Fruit fly (Drosophila melanogaster): ENCODE data around the gene Cyp28a5.

DNA sequence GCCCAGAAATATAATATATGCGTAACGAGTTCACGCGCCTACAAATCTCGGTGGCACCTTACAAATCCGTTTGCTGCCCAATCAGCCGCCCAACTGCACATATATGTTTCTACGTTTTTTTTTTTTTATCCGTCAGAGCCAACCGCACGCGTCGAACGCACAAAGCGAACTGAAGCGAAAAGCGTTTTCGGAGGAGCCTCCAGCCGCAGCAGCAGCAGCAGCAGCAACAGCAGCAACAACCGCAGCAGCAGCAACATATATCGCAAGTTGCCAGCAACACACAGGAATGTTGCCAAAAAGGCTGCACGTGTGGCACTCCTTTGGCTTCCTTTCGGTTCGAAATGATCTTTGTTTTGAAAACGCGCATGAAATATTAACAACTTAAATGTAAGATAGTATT is 24.0 kb downstream of the Cyp28a5 start, which contains the start of gene rk:
- no peak for TF ChIP-seq spab (GFP tag; optimal IDR thresholded peaks at IDR 0.05)
- peak; percentile 38 for TF ChIP-seq CG3919 (GFP tag; optimal IDR thresholded peaks at IDR 0.05)
- no peak for TF ChIP-seq esn (GFP tag; optimal IDR thresholded peaks at IDR 0.05)
- TF ChIP-seq Sox102F (GFP tag; optimal IDR thresholded peaks at IDR 0.05): no peak
- TF ChIP-seq OdsH (GFP tag; optimal IDR thresholded peaks at IDR 0.05): no peak
- no peak for TF ChIP-seq acj6 (GFP tag; optimal IDR thresholded peaks at IDR 0.05)
- no peak for TF ChIP-seq CG10631 (GFP tag; optimal IDR thresholded peaks at IDR 0.05)
- TF ChIP-seq Blimp-1 (GFP tag; optimal IDR thresholded peaks at IDR 0.05): no peak
- TF ChIP-seq CG9139 (GFP tag; optimal IDR thresholded peaks at IDR 0.05): no peak
- no peak for TF ChIP-seq CG7368 (GFP tag; optimal IDR thresholded peaks at IDR 0.05)
- TF ChIP-seq topi (GFP tag; optimal IDR thresholded peaks at IDR 0.05): no peak

Measured in whole organism, prepupa.